Fruit fly (Drosophila melanogaster) S2 (cell line): ENCODE results near the gene X11L.

Experiments used
- CG8478 ChIP-seq: fragments of >200 bp; optimal IDR thresholded peaks from 2 replicates; lab custom pipeline; 2018
- CTCF ChIP-seq, 2 experiments: fragments of >200 bp; optimal IDR thresholded peaks; 2 replicates each; lab custom pipeline; 2018

dm6 chrX:17611455-17611854 is 12.0 kb downstream of the X11L start:
- TF ChIP-seq CG8478 (lab: Kevin White, UChicago), result no peak
- no peak for TF ChIP-seq CTCF (optimal IDR thresholded peaks at IDR 0.05; lab: Kevin White, UChicago)
